Fruit fly (Drosophila melanogaster) whole organism, pupa: ENCODE results near the gene M1BP.

ENCODE experiments used
- CG10348 ChIP-seq: fragments of 200-800 bp; sonication (Bioruptor generic); IDR thresholded peaks from 2 replicates; pipeline ENCODE4 v1.3.6; 2022; ENCODE audit warnings: missing biosample characterization, missing genetic modification characterization
- CG15710 ChIP-seq: fragments of 200-800 bp; sonication (Bioruptor generic); optimal IDR thresholded peaks from 2 replicates; lab custom pipeline; 2018; ENCODE audit warnings: missing biosample characterization, mild to moderate bottlenecking, missing genetic modification characterization, moderate library complexity
- CG32121 ChIP-seq: fragments of 200-800 bp; sonication (Bioruptor generic); IDR thresholded peaks from 2 replicates; pipeline ENCODE4 v1.3.6; 2022; ENCODE audit warnings: missing biosample characterization, missing genetic modification characterization
- CG8301 ChIP-seq: fragments of 200-800 bp; sonication (Bioruptor generic); optimal IDR thresholded peaks from 2 replicates; lab custom pipeline; 2018; ENCODE audit warnings: missing biosample characterization, mild to moderate bottlenecking, missing genetic modification characterization
- EcR ChIP-seq: fragments of 200-800 bp; sonication (Bioruptor generic); optimal IDR thresholded peaks from 3 replicates; lab custom pipeline; 2019; ENCODE audit warnings: missing biosample characterization, missing genetic modification characterization, mild to moderate bottlenecking, moderate library complexity, missing genetic modification reagents
- Ets98B ChIP-seq: fragments of 200-800 bp; sonication (Bioruptor generic); IDR thresholded peaks from 2 replicates; pipeline ENCODE4 v1.3.6; 2022; ENCODE audit warnings: missing biosample characterization, missing genetic modification characterization
- Pif1A ChIP-seq: fragments of 200-800 bp; sonication (Bioruptor generic); optimal IDR thresholded peaks from 3 replicates; lab custom pipeline; 2016; ENCODE audit warnings: missing biosample characterization, missing genetic modification characterization
- Pif1B ChIP-seq: fragments of 200-800 bp; sonication (Bioruptor generic); optimal IDR thresholded peaks from 3 replicates; lab custom pipeline; 2016; ENCODE audit warnings: missing biosample characterization, missing genetic modification characterization
- Snoo ChIP-seq: fragments of 200-800 bp; sonication (Bioruptor generic); optimal IDR thresholded peaks from 3 replicates; lab custom pipeline; 2017; ENCODE audit warnings: missing biosample characterization, mild to moderate bottlenecking, missing genetic modification characterization, inconsistent platforms
- rn ChIP-seq: fragments of 200-800 bp; sonication (Bioruptor generic); IDR thresholded peaks from 2 replicates; pipeline ENCODE4 v1.3.6; 2022; ENCODE audit warnings: missing biosample characterization, missing genetic modification characterization

DNA sequence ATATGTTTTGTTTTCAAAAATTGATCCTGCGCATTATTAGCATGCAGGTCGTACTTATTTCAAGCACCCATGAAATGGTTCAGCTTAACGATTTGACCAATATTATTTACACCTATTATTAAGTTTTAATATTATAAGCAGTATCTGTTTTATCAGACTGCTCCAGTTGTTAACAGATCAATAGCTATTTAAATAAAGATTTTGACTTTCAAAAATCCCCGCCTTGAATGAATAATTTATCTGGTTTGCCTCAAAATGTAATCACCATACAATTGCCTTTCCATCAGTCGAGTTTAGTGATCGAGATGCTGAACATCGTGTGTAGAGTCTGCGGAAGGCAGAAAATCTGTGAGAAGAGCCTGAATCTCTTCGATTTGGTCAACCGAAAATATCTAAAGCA is 6.3 kb downstream of the M1BP start, which contains the start of gene ouib:
- TF ChIP-seq CG15710 (tag; lab: Kevin White, UChicago) (no peak), Pif1B (GFP tag; lab: Kevin White, UChicago) (no peak), Pif1A (GFP tag; lab: Kevin White, UChicago) (no peak), CG32121 (GFP tag; lab: Robert Waterston, UW) (no peak), CG10348 (GFP tag; lab: Robert Waterston, UW) (no peak), Snoo (tag; lab: Kevin White, UChicago) (no peak), EcR (GFP tag; lab: Kevin White, UChicago) (no peak), Ets98B (GFP tag; lab: Robert Waterston, UW) (no peak), CG8301 (tag; lab: Kevin White, UChicago) (no peak), rn (no peak)
